Fruit fly (Drosophila melanogaster): ENCODE data around the gene CG46192.
"Not testable (repeated sequence)": the region's sequence is repeated elsewhere in the genome, so short reads cannot be mapped to it uniquely, and the experiment has no call there.

- TF ChIP-seq CG8478, CTCF (optimal IDR thresholded peaks at IDR 0.05): not testable (repeated sequence)
These were observed 37.4 kb downstream of the CG46192 start, which contains the start of gene CG46191 for dm6 chrY:3215755-3216154.

All from S2 (cell line).